Fruit fly (Drosophila melanogaster) whole organism, embryonic: ENCODE data around the gene gro.

Source experiments
- Asciz ChIP-seq: fragments of 200-800 bp; sonication (Bioruptor generic); optimal IDR thresholded peaks from 2 replicates; lab custom pipeline; 2017; ENCODE audit warnings: missing biosample characterization, mild to moderate bottlenecking, missing genetic modification characterization, missing genetic modification reagents
- Atf3 ChIP-seq: fragments of 200-800 bp; sonication (Bioruptor generic); optimal IDR thresholded peaks from 3 replicates; lab custom pipeline; 2016; ENCODE audit warnings: missing biosample characterization, missing genetic modification characterization
- Atf6 ChIP-seq: fragments of 200-800 bp; sonication (Bioruptor generic); IDR thresholded peaks from 2 replicates; pipeline ENCODE4 v1.3.6; 2022; ENCODE audit warnings: missing biosample characterization, missing genetic modification characterization
- CG12659 ChIP-seq: fragments of 200-800 bp; sonication (Bioruptor generic); optimal IDR thresholded peaks from 3 replicates; lab custom pipeline; 2017; ENCODE audit warnings: mild to moderate bottlenecking, missing biosample characterization, missing genetic modification reagents, missing genetic modification characterization
- CG12769 ChIP-seq: fragments of 200-800 bp; sonication (Bioruptor generic); optimal IDR thresholded peaks from 2 replicates; lab custom pipeline; 2019; ENCODE audit warnings: missing biosample characterization, mild to moderate bottlenecking, missing genetic modification characterization, moderate library complexity
- CG14441 ChIP-seq: fragments of 200-800 bp; sonication (Bioruptor generic); IDR thresholded peaks from 2 replicates; pipeline ENCODE4 v1.3.6; 2022; ENCODE audit warnings: missing biosample characterization, missing genetic modification characterization
- CG14710 ChIP-seq: fragments of 200-800 bp; sonication (Bioruptor generic); optimal IDR thresholded peaks from 3 replicates; lab custom pipeline; 2019; ENCODE audit warnings: missing biosample characterization, mild to moderate bottlenecking, missing genetic modification characterization, moderate library complexity
- CG15011 ChIP-seq: fragments of 200-800 bp; sonication (Bioruptor generic); optimal IDR thresholded peaks from 3 replicates; lab custom pipeline; 2018; ENCODE audit warnings: missing biosample characterization, mild to moderate bottlenecking, missing genetic modification characterization
- CG15479 ChIP-seq: fragments of 200-800 bp; sonication (Bioruptor generic); optimal IDR thresholded peaks from 3 replicates; lab custom pipeline; 2019; ENCODE audit warnings: missing biosample characterization, mild to moderate bottlenecking, missing genetic modification characterization, moderate library complexity
- CG15514 ChIP-seq: fragments of 200-800 bp; sonication (Bioruptor generic); optimal IDR thresholded peaks from 3 replicates; lab custom pipeline; 2017; ENCODE audit warnings: missing biosample characterization, missing genetic modification characterization, mild to moderate bottlenecking, moderate library complexity, missing genetic modification reagents
- CG16779 ChIP-seq: fragments of 200-800 bp; sonication (Bioruptor generic); IDR thresholded peaks from 2 replicates; pipeline ENCODE4 v1.3.6; 2022; ENCODE audit warnings: missing biosample characterization, missing genetic modification characterization
- CG18262 ChIP-seq: fragments of 200-800 bp; optimal IDR thresholded peaks from 3 replicates; lab custom pipeline; 2019; ENCODE audit warnings: missing biosample characterization, mild to moderate bottlenecking, missing genetic modification characterization, moderate library complexity
- CG2199 ChIP-seq: fragments of 200-800 bp; sonication (Bioruptor generic); IDR thresholded peaks from 3 replicates; pipeline ENCODE4 v1.3.6; 2022; ENCODE audit warnings: missing biosample characterization, missing genetic modification characterization
- CG2678 ChIP-seq: fragments of 200-800 bp; sonication (Bioruptor generic); optimal IDR thresholded peaks from 3 replicates; lab custom pipeline; 2019; ENCODE audit warnings: missing biosample characterization, mild to moderate bottlenecking, missing genetic modification characterization, moderate library complexity
- CG3065 ChIP-seq: fragments of 200-800 bp; sonication (Bioruptor generic); optimal IDR thresholded peaks from 2 replicates; lab custom pipeline; 2016; ENCODE audit warnings: missing biosample characterization, missing genetic modification characterization
- CG34422 ChIP-seq: fragments of 200-800 bp; sonication (Bioruptor generic); IDR thresholded peaks from 3 replicates; pipeline ENCODE4 v1.3.6; 2022; ENCODE audit warnings: missing biosample characterization, missing genetic modification characterization
- CG3838 ChIP-seq: fragments of 200-800 bp; sonication (Bioruptor generic); optimal IDR thresholded peaks from 3 replicates; lab custom pipeline; 2016; ENCODE audit warnings: missing biosample characterization, missing genetic modification characterization
- CG4424 ChIP-seq: fragments of 200-800 bp; sonication (Bioruptor generic); optimal IDR thresholded peaks from 3 replicates; lab custom pipeline; 2016; ENCODE audit warnings: missing biosample characterization, missing genetic modification characterization
- CG8765 ChIP-seq: fragments of 200-800 bp; sonication (Bioruptor generic); IDR thresholded peaks from 2 replicates; pipeline ENCODE4 v1.3.6; 2022; ENCODE audit warnings: missing biosample characterization, missing genetic modification characterization
- CG9797 ChIP-seq: fragments of 200-800 bp; sonication (Bioruptor generic); optimal IDR thresholded peaks from 3 replicates; lab custom pipeline; 2018; ENCODE audit warnings: missing biosample characterization, mild to moderate bottlenecking, missing genetic modification characterization
- CG9932 ChIP-seq: fragments of 200-800 bp; sonication (Bioruptor generic); IDR thresholded peaks from 2 replicates; pipeline ENCODE4 v1.3.6; 2022; ENCODE audit warnings: missing biosample characterization, missing genetic modification characterization
- Dbx ChIP-seq: fragments of 200-800 bp; sonication (Bioruptor generic); IDR thresholded peaks from 3 replicates; pipeline ENCODE4 v1.3.6; 2022; ENCODE audit warnings: missing biosample characterization, missing genetic modification characterization
- Mes4 ChIP-seq: fragments of 200-800 bp; sonication (Bioruptor generic); optimal IDR thresholded peaks from 2 replicates; lab custom pipeline; 2016; ENCODE audit warnings: missing biosample characterization, missing genetic modification characterization
- Oaz ChIP-seq: fragments of 200-800 bp; sonication (Bioruptor generic); IDR thresholded peaks from 2 replicates; pipeline ENCODE4 v1.3.6; 2022; ENCODE audit warnings: missing biosample characterization, missing genetic modification characterization
- PHDP ChIP-seq: fragments of 200-800 bp; sonication (Bioruptor generic); optimal IDR thresholded peaks from 3 replicates; lab custom pipeline; 2018; ENCODE audit warnings: missing biosample characterization, mild to moderate bottlenecking, missing genetic modification characterization, moderate library complexity
- Rfx ChIP-seq: fragments of 200-800 bp; sonication (Bioruptor generic); IDR thresholded peaks from 2 replicates; pipeline ENCODE4 v1.3.6; 2022; ENCODE audit warnings: missing biosample characterization, missing genetic modification characterization
- Sin3A ChIP-seq: fragments of >200 bp; optimal IDR thresholded peaks from 2 replicates; lab custom pipeline; 2018
- Sry-δ ChIP-seq: fragments of 200-800 bp; sonication (Bioruptor generic); optimal IDR thresholded peaks from 2 replicates; lab custom pipeline; 2016; ENCODE audit warnings: missing biosample characterization, missing genetic modification characterization
- Taf1 ChIP-seq: fragments of 200-800 bp; sonication (Bioruptor generic); IDR thresholded peaks from 2 replicates; pipeline ENCODE4 v1.3.6; 2022; ENCODE audit warnings: missing biosample characterization, missing genetic modification characterization
- Tbp ChIP-seq: fragments of >200 bp; optimal IDR thresholded peaks from 2 replicates; lab custom pipeline; 2018; ENCODE audit warnings: missing biosample characterization, missing genetic modification characterization
- Vsx1 ChIP-seq: fragments of 200-800 bp; sonication (Bioruptor generic); optimal IDR thresholded peaks from 2 replicates; lab custom pipeline; 2017; ENCODE audit warnings: missing biosample characterization, mild to moderate bottlenecking, missing genetic modification characterization, missing genetic modification reagents
- ap ChIP-seq: fragments of 200-800 bp; sonication (Bioruptor generic); IDR thresholded peaks from 2 replicates; pipeline ENCODE4 v1.3.6; 2022; ENCODE audit warnings: missing biosample characterization, missing genetic modification characterization
- ash1 ChIP-seq: fragments of 200-800 bp; sonication (Bioruptor generic); optimal IDR thresholded peaks from 2 replicates; lab custom pipeline; 2018; ENCODE audit warnings: missing biosample characterization, mild to moderate bottlenecking, missing genetic modification characterization
- croc ChIP-seq: fragments of 200-800 bp; sonication (Bioruptor generic); conservative IDR thresholded peaks from 3 replicates; pipeline ENCODE4 v1.3.6; 2022; ENCODE audit warnings: missing biosample characterization, missing genetic modification characterization
- dan ChIP-seq: fragments of 200-800 bp; sonication (Bioruptor generic); IDR thresholded peaks from 2 replicates; pipeline ENCODE4 v1.3.6; 2022; ENCODE audit warnings: missing biosample characterization, missing genetic modification characterization
- dimm ChIP-seq: fragments of 200-800 bp; sonication (Bioruptor generic); IDR thresholded peaks from 2 replicates; pipeline ENCODE4 v1.3.6; 2022; ENCODE audit warnings: missing biosample characterization, missing genetic modification characterization
- esg ChIP-seq: fragments of 200-800 bp; sonication (Bioruptor generic); conservative IDR thresholded peaks from 2 replicates; pipeline ENCODE4 v1.3.6; 2022; ENCODE audit warnings: missing biosample characterization, missing genetic modification characterization
- eve ChIP-seq, 2 experiments: fragments of >200 bp; optimal IDR thresholded peaks; 2 replicates each; lab custom pipeline; 2017; ENCODE audit warnings: missing biosample characterization in 2 of 2, missing genetic modification characterization in 2 of 2
- gce ChIP-seq: fragments of 200-800 bp; sonication (Bioruptor generic); IDR thresholded peaks from 3 replicates; pipeline ENCODE4 v1.3.6; 2022; ENCODE audit warnings: missing biosample characterization, missing genetic modification characterization
- insv ChIP-seq, 2 experiments: fragments of 200-800 bp; sonication (Bioruptor generic); optimal IDR thresholded peaks; 3 replicates each; lab custom pipeline; 2016 to 2018; ENCODE audit warnings: missing biosample characterization in 2 of 2, missing genetic modification characterization in 2 of 2
- jigr1 ChIP-seq: fragments of 200-800 bp; sonication (Bioruptor generic); IDR thresholded peaks from 3 replicates; pipeline ENCODE4 v1.3.6; 2022; ENCODE audit warnings: missing biosample characterization, missing genetic modification characterization
- lola ChIP-seq, 3 experiments: fragments of >200 bp in 2 of 3; fragments of 200-800 bp in 1 of 3; sonication (Bioruptor generic) in 1 of 3; optimal IDR thresholded peaks; 2 replicates each; lab custom pipeline; 2017 to 2019; ENCODE audit warnings: missing biosample characterization in 3 of 3, missing genetic modification characterization in 3 of 3, mild to moderate bottlenecking in 1 of 3, moderate library complexity in 1 of 3
- p53 ChIP-seq: fragments of 200-800 bp; sonication (Bioruptor generic); optimal IDR thresholded peaks from 2 replicates; lab custom pipeline; 2016; ENCODE audit warnings: missing biosample characterization, missing genetic modification characterization
- phol ChIP-seq: fragments of 200-800 bp; sonication (Bioruptor generic); optimal IDR thresholded peaks from 3 replicates; lab custom pipeline; 2018; ENCODE audit warnings: missing biosample characterization, mild to moderate bottlenecking, missing genetic modification characterization, moderate library complexity
- slou ChIP-seq: fragments of 200-800 bp; sonication (Bioruptor generic); optimal IDR thresholded peaks from 3 replicates; lab custom pipeline; 2016; ENCODE audit warnings: missing biosample characterization, missing genetic modification characterization
- so ChIP-seq: fragments of 200-800 bp; sonication (Bioruptor generic); IDR thresholded peaks from 3 replicates; pipeline ENCODE4 v1.3.6; 2022; ENCODE audit warnings: missing biosample characterization, missing genetic modification characterization
- unpg ChIP-seq: fragments of 200-800 bp; sonication (Bioruptor generic); optimal IDR thresholded peaks from 3 replicates; lab custom pipeline; 2018; ENCODE audit warnings: missing biosample characterization, mild to moderate bottlenecking, missing genetic modification characterization, moderate library complexity
- vvl ChIP-seq: fragments of 200-800 bp; sonication (Bioruptor generic); IDR thresholded peaks from 2 replicates; pipeline ENCODE4 v1.3.6; 2022; ENCODE audit warnings: missing biosample characterization, missing genetic modification characterization
- zf30C ChIP-seq: fragments of 200-800 bp; sonication (Bioruptor generic); optimal IDR thresholded peaks from 3 replicates; lab custom pipeline; 2018; ENCODE audit warnings: missing biosample characterization, mild to moderate bottlenecking, missing genetic modification characterization

Gene gro

dm6 chr3R:26036153-26037144 is 5.1 kb upstream of the gro start (continued):
- peak; percentile 71 for TF ChIP-seq ap (GFP tag; lab: Robert Waterston, UW)
- TF ChIP-seq slou, result no peak
- 0 out of 3 replicates have a peak, but pooled peaks have one; percentile 24 for TF ChIP-seq jigr1 (GFP tag; lab: Robert Waterston, UW)
- TF ChIP-seq CG9932 (GFP tag; lab: Robert Waterston, UW), result no peak
- no peak for TF ChIP-seq CG16779
- TF ChIP-seq CG12659 (GFP tag; lab: Kevin White, UChicago), result peak; percentile 79
- TF ChIP-seq Taf1 (GFP tag; lab: Robert Waterston, UW), result no peak
- peak; percentile 88 for TF ChIP-seq croc (GFP tag; lab: Robert Waterston, UW)
- TF ChIP-seq lola (GFP tag; optimal IDR thresholded peaks at IDR 0.05; lab: Kevin White, UChicago), result peak in 1 of 3 experiments; percentile 100
- peak; percentile 49 for TF ChIP-seq CG9797
- peak; percentile 59 for TF ChIP-seq esg (GFP tag; lab: Robert Waterston, UW)
- TF ChIP-seq Oaz (GFP tag; lab: Robert Waterston, UW), result no peak
- TF ChIP-seq Mes4 (GFP tag; lab: Kevin White, UChicago), result peak; percentile 79
- TF ChIP-seq Dbx (GFP tag; lab: Robert Waterston, UW), result no peak
- peak; percentile 99 for TF ChIP-seq CG18262 (tag; lab: Kevin White, UChicago)
- TF ChIP-seq p53, result no peak
- TF ChIP-seq Tbp (GFP tag; lab: Kevin White, UChicago), result peak; percentile 74
- peak; percentile 71 for TF ChIP-seq vvl (GFP tag; lab: Robert Waterston, UW)
- TF ChIP-seq CG2678 (tag; lab: Kevin White, UChicago), result peak; percentile 95
- peak; percentile 98 for TF ChIP-seq CG14710 (tag; lab: Kevin White, UChicago)
- peak; percentile 36 for TF ChIP-seq CG3838
- no peak for TF ChIP-seq Rfx (GFP tag; lab: Robert Waterston, UW)
- TF ChIP-seq Asciz (GFP tag; lab: Kevin White, UChicago), result peak; percentile 89
- peak; percentile 37 for TF ChIP-seq CG12769 (tag; lab: Kevin White, UChicago)
- TF ChIP-seq CG2199 (GFP tag; lab: Robert Waterston, UW), result peak; percentile 83
- peak; percentile 97 for TF ChIP-seq CG15479 (GFP tag; lab: Kevin White, UChicago)
- peak; percentile 77 for TF ChIP-seq Atf3 (GFP tag; lab: Kevin White, UChicago)
- peak; percentile 78 for TF ChIP-seq CG15011 (GFP tag; lab: Kevin White, UChicago)
- TF ChIP-seq gce (GFP tag; lab: Robert Waterston, UW), result no peak; the same call in 2 of the 3 replicates
- no peak for TF ChIP-seq CG14441
- TF ChIP-seq CG8765 (GFP tag; lab: Robert Waterston, UW), result peak; percentile 48
- peak; percentile 70 for TF ChIP-seq Vsx1 (GFP tag; lab: Kevin White, UChicago)
- TF ChIP-seq PHDP (tag; lab: Kevin White, UChicago), result peak; percentile 89
- no peak for TF ChIP-seq Atf6 (GFP tag; lab: Robert Waterston, UW)
- TF ChIP-seq insv (GFP tag; optimal IDR thresholded peaks at IDR 0.05; lab: Kevin White, UChicago), result peak; percentile 31 to 37
- peak; percentile 87 for TF ChIP-seq CG4424 (GFP tag; lab: Kevin White, UChicago)
- TF ChIP-seq ash1 (GFP tag; lab: Kevin White, UChicago), result no peak
- peak; percentile 52; the same call in 1 of the 2 replicates for TF ChIP-seq dan (GFP tag; lab: Robert Waterston, UW)
- TF ChIP-seq CG34422 (GFP tag; lab: Robert Waterston, UW), result peak; percentile 25; the same call in 1 of the 3 replicates
- no peak for TF ChIP-seq dimm
- no peak for TF ChIP-seq Sin3A (lab: Kevin White, UChicago)
- TF ChIP-seq eve (GFP tag; optimal IDR thresholded peaks at IDR 0.05; lab: Kevin White, UChicago), result peak in 1 of 2 experiments; percentile 78
- TF ChIP-seq CG3065 (GFP tag; lab: Kevin White, UChicago), result peak; percentile 57
- peak; percentile 45; the same call in 1 of the 3 replicates for TF ChIP-seq so (GFP tag; lab: Robert Waterston, UW)
- peak; percentile 97 for TF ChIP-seq phol
- no peak for TF ChIP-seq CG15514 (GFP tag; lab: Kevin White, UChicago)
- TF ChIP-seq Sry-δ (GFP tag; lab: Kevin White, UChicago), result no peak
- no peak for TF ChIP-seq zf30C
- peak; percentile 90 for TF ChIP-seq unpg
